Worm (Caenorhabditis elegans) whole organism, L1 larva: Measurements from ENCODE around the gene zip-2.

Experiments
- ceh-82 ChIP-seq, 3 experiments: fragments of 150-350 bp in 1 of 3; sonication (generic microtip) in 2 of 3; optimal IDR thresholded peaks; 2 replicates each; lab custom pipeline; 2014 to 2017; ENCODE audit warnings: missing biosample characterization in 3 of 3, missing genetic modification characterization in 3 of 3
- efl-3 ChIP-seq: fragments of 200-800 bp; sonication (Bioruptor generic); optimal IDR thresholded peaks from 2 replicates; lab custom pipeline; 2018; ENCODE audit warnings: mild to moderate bottlenecking, missing genetic modification characterization, missing compliant biosample characterization
- lin-13 ChIP-seq: fragments of 150-350 bp; optimal IDR thresholded peaks from 2 replicates; lab custom pipeline; 2014; ENCODE audit warnings: missing biosample characterization, missing genetic modification reagents, missing genetic modification characterization
- mdl-1 ChIP-seq, 2 experiments: fragments of 150-350 bp; optimal IDR thresholded peaks; 2 replicates each; lab custom pipeline; 2014 to 2017; ENCODE audit warnings: missing biosample characterization in 2 of 2, missing genetic modification characterization in 2 of 2, inconsistent platforms in 1 of 2
- nhr-11 ChIP-seq: fragments of 150-350 bp; optimal IDR thresholded peaks from 2 replicates; lab custom pipeline; 2014; ENCODE audit warnings: missing biosample characterization, missing genetic modification characterization
- nhr-76 ChIP-seq: sonication (generic microtip); optimal IDR thresholded peaks from 2 replicates; lab custom pipeline; 2017; ENCODE audit warnings: missing biosample characterization, missing genetic modification characterization
- sox-4 ChIP-seq: sonication (generic microtip); optimal IDR thresholded peaks from 2 replicates; lab custom pipeline; 2016; ENCODE audit warnings: missing genetic modification characterization, missing compliant biosample characterization
- zag-1 ChIP-seq: fragments of 150-350 bp; optimal IDR thresholded peaks from 2 replicates; lab custom pipeline; 2014; ENCODE audit warnings: missing biosample characterization, missing genetic modification characterization
- ztf-11 ChIP-seq, 2 experiments: sonication (generic microtip); optimal IDR thresholded peaks; 2 replicates each; lab custom pipeline; 2016 to 2017; ENCODE audit warnings: missing genetic modification characterization in 2 of 2, missing biosample characterization in 1 of 2, missing compliant biosample characterization in 1 of 2

DNA sequence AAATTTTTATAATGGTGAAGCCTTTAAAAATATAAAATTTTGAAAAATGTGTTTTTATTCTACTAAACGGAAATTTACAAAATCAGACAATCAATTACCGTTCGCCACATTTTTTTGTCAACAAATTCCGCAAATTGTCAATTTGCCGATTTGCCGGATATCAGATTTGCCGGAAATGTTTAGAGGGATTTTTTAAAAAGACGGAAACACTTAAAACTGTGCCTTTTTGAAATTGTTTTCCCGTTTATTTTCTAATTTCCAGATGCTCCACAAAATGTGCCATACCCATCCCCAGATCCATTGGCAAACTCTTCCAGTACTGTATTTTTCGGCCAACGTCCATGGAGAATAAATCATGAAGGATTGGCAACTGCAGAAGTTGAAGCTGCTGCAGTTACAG lies 35.3 kb upstream of the zip-2 start:
- no peak for TF ChIP-seq lin-13 (GFP tag; lab: Kevin White, UChicago)
- TF ChIP-seq nhr-11 (tag; lab: Kevin White, UChicago) = no peak
- no peak for TF ChIP-seq zag-1 (tag; lab: Kevin White, UChicago)
- TF ChIP-seq ztf-11 (tag; optimal IDR thresholded peaks at IDR 0.05; lab: Kevin White, UChicago) = no peak
- no peak for TF ChIP-seq efl-3 (GFP tag; lab: Kevin White, UChicago)
- TF ChIP-seq ceh-82 (tag; optimal IDR thresholded peaks at IDR 0.05; lab: Kevin White, UChicago) = no peak
- no peak for TF ChIP-seq sox-4
- TF ChIP-seq mdl-1 (tag; optimal IDR thresholded peaks at IDR 0.05; lab: Kevin White, UChicago) = no peak
- TF ChIP-seq nhr-76 (tag; lab: Kevin White, UChicago) = no peak
